Worm (Caenorhabditis elegans) whole organism, mixed stage, embryonic: ENCODE measurements around the gene C42D8.9.

Source experiments
- M03D4.4 ChIP-seq: sonication (generic microtip); optimal IDR thresholded peaks from 2 replicates; lab custom pipeline; 2017; ENCODE audit warnings: mild to moderate bottlenecking, missing genetic modification characterization, missing compliant biosample characterization
- bed-3 ChIP-seq: fragments of 200-800 bp; sonication (Bioruptor generic); optimal IDR thresholded peaks from 3 replicates; lab custom pipeline; 2018; ENCODE audit warnings: mild to moderate bottlenecking, missing genetic modification characterization, moderate library complexity, missing compliant biosample characterization
- ceh-43 ChIP-seq: fragments of 200-800 bp; sonication (Bioruptor generic); optimal IDR thresholded peaks from 2 replicates; lab custom pipeline; 2018; ENCODE audit warnings: mild to moderate bottlenecking, missing genetic modification characterization, moderate library complexity, missing compliant biosample characterization
- ceh-83 ChIP-seq: fragments of 200-800 bp; sonication (Bioruptor generic); optimal IDR thresholded peaks from 2 replicates; lab custom pipeline; 2018; ENCODE audit warnings: mild to moderate bottlenecking, missing genetic modification characterization, missing compliant biosample characterization
- cnd-1 ChIP-seq: fragments of 200-800 bp; sonication (Bioruptor generic); optimal IDR thresholded peaks from 2 replicates; lab custom pipeline; 2018; ENCODE audit warnings: mild to moderate bottlenecking, missing genetic modification characterization, missing compliant biosample characterization
- drap-1 ChIP-seq: fragments of 200-800 bp; sonication (Bioruptor generic); optimal IDR thresholded peaks from 3 replicates; lab custom pipeline; 2018; ENCODE audit warnings: mild to moderate bottlenecking, missing genetic modification characterization, missing compliant biosample characterization
- elt-1 ChIP-seq: sonication (generic microtip); optimal IDR thresholded peaks from 2 replicates; lab custom pipeline; 2017; ENCODE audit warnings: missing genetic modification characterization, mild to moderate bottlenecking, missing compliant biosample characterization, antibody characterized with exemption, moderate library complexity, borderline replicate concordance; ENCODE audit not compliant: insufficient read depth
- elt-3 ChIP-seq: fragments of 150-350 bp; optimal IDR thresholded peaks from 2 replicates; lab custom pipeline; 2014; ENCODE audit warnings: missing biosample characterization, missing genetic modification characterization
- flh-1 ChIP-seq: fragments of 200-800 bp; sonication (Bioruptor generic); optimal IDR thresholded peaks from 2 replicates; lab custom pipeline; 2018; ENCODE audit warnings: mild to moderate bottlenecking, missing genetic modification characterization, moderate library complexity, missing compliant biosample characterization
- hlh-1 ChIP-seq: fragments of 150-350 bp; optimal IDR thresholded peaks from 2 replicates; lab custom pipeline; 2014; ENCODE audit warnings: missing biosample characterization, missing genetic modification reagents, missing genetic modification characterization
- lin-13 ChIP-seq: fragments of 150-350 bp; optimal IDR thresholded peaks from 2 replicates; lab custom pipeline; 2014; ENCODE audit warnings: missing biosample characterization, missing genetic modification characterization
- lin-32 ChIP-seq: fragments of 200-800 bp; sonication (Bioruptor generic); optimal IDR thresholded peaks from 2 replicates; lab custom pipeline; 2018; ENCODE audit warnings: mild to moderate bottlenecking, missing genetic modification characterization, missing compliant biosample characterization
- mab-5 ChIP-seq: fragments of 150-350 bp; optimal IDR thresholded peaks from 2 replicates; lab custom pipeline; 2014; ENCODE audit warnings: missing biosample characterization, missing genetic modification characterization
- mep-1 ChIP-seq: fragments of 150-350 bp; optimal IDR thresholded peaks from 2 replicates; lab custom pipeline; 2017; ENCODE audit warnings: missing biosample characterization, missing genetic modification reagents, missing genetic modification characterization, inconsistent platforms
- mls-2 ChIP-seq: sonication (generic microtip); optimal IDR thresholded peaks from 2 replicates; lab custom pipeline; 2016; ENCODE audit warnings: mild to moderate bottlenecking, missing genetic modification characterization, moderate library complexity, missing compliant biosample characterization
- nhr-12 ChIP-seq: fragments of 150-350 bp; optimal IDR thresholded peaks from 2 replicates; lab custom pipeline; 2014; ENCODE audit warnings: missing biosample characterization, missing genetic modification characterization
- nhr-2 ChIP-seq: fragments of 150-350 bp; optimal IDR thresholded peaks from 2 replicates; lab custom pipeline; 2014; ENCODE audit warnings: missing biosample characterization, missing genetic modification characterization
- nhr-237 ChIP-seq: fragments of 150-350 bp; optimal IDR thresholded peaks from 2 replicates; lab custom pipeline; 2014; ENCODE audit warnings: missing biosample characterization, missing genetic modification characterization
- pha-4 ChIP-seq: fragments of 150-350 bp; optimal IDR thresholded peaks from 2 replicates; lab custom pipeline; 2018; ENCODE audit warnings: missing biosample characterization, missing genetic modification reagents, missing genetic modification characterization
- sem-2 ChIP-seq: fragments of 200-800 bp; sonication (Bioruptor generic); optimal IDR thresholded peaks from 2 replicates; lab custom pipeline; 2018; ENCODE audit warnings: mild to moderate bottlenecking, missing genetic modification characterization, missing compliant biosample characterization
- sptf-1 ChIP-seq: sonication (generic microtip); optimal IDR thresholded peaks from 2 replicates; lab custom pipeline; 2017; ENCODE audit warnings: mild to moderate bottlenecking, missing genetic modification characterization, moderate library complexity, missing compliant biosample characterization
- tbx-8 ChIP-seq: fragments of 200-800 bp; sonication (Bioruptor generic); optimal IDR thresholded peaks from 2 replicates; lab custom pipeline; 2018; ENCODE audit warnings: mild to moderate bottlenecking, missing genetic modification characterization, moderate library complexity, missing compliant biosample characterization
- unc-120 ChIP-seq: sonication (generic microtip); optimal IDR thresholded peaks from 2 replicates; lab custom pipeline; 2017; ENCODE audit warnings: missing genetic modification characterization, missing compliant biosample characterization; ENCODE audit not compliant: poor library complexity, severe bottlenecking
- unc-39 ChIP-seq: fragments of 150-350 bp; optimal IDR thresholded peaks from 2 replicates; lab custom pipeline; 2014; ENCODE audit warnings: missing biosample characterization, missing genetic modification characterization
- zip-8 ChIP-seq: fragments of 150-350 bp; optimal IDR thresholded peaks from 2 replicates; lab custom pipeline; 2014; ENCODE audit warnings: missing biosample characterization, missing genetic modification characterization
- ztf-11 ChIP-seq: fragments of 150-350 bp; optimal IDR thresholded peaks from 2 replicates; lab custom pipeline; 2014; ENCODE audit warnings: missing biosample characterization, missing genetic modification characterization

The C42D8.9 gene

ce11 chrX:5063750-5064652 is 42.8 kb downstream of the C42D8.9 start, which contains the start of gene C24H10.2:
Gene C24H10.2, plus strand, starts transcription at chrX:5064602.
- TF ChIP-seq elt-1 (tag; lab: Kevin White, UChicago): no peak
- TF ChIP-seq nhr-237: no peak
- no peak for TF ChIP-seq bed-3 (GFP tag; lab: Kevin White, UChicago)
- peak; percentile 48 for TF ChIP-seq pha-4 (tag; lab: Kevin White, UChicago)
- TF ChIP-seq unc-120 (tag; lab: Kevin White, UChicago): peak; percentile 45
- TF ChIP-seq flh-1: no peak
- TF ChIP-seq sptf-1: peak; percentile 9
- TF ChIP-seq elt-3 (tag; lab: Kevin White, UChicago): no peak
- TF ChIP-seq cnd-1 (tag; lab: Kevin White, UChicago): peak; percentile 48
- no peak for TF ChIP-seq nhr-12 (tag; lab: Kevin White, UChicago)
- TF ChIP-seq drap-1 (GFP tag; lab: Kevin White, UChicago): peak; percentile 22
- peak; percentile 27 for TF ChIP-seq mls-2
- TF ChIP-seq lin-13 (tag; lab: Kevin White, UChicago): peak; percentile 3
- no peak for TF ChIP-seq sem-2 (GFP tag; lab: Kevin White, UChicago)

- TF ChIP-seq elt-1 (tag; lab: Kevin White, UChicago): peak; percentile 75
- no peak for TF ChIP-seq nhr-237
These were observed 45.1 kb downstream of the C42D8.9 start for ce11 chrX:5061763-5062162.

ce11 chrX:5060756-5061155 is 46.1 kb downstream of the C42D8.9 start, which contains the start of gene C24H10.3:
Gene C24H10.3, plus strand, starts transcription at chrX:5061056.
- TF ChIP-seq lin-32 (GFP tag; lab: Kevin White, UChicago): no peak
- no peak for TF ChIP-seq drap-1 (GFP tag; lab: Kevin White, UChicago)
- no peak for TF ChIP-seq elt-1 (tag; lab: Kevin White, UChicago)
- no peak for TF ChIP-seq unc-120 (tag; lab: Kevin White, UChicago)
- TF ChIP-seq mls-2: no peak
- TF ChIP-seq M03D4.4 (tag; lab: Kevin White, UChicago): no peak
- no peak for TF ChIP-seq sem-2 (GFP tag; lab: Kevin White, UChicago)
- TF ChIP-seq mab-5: no peak
- TF ChIP-seq tbx-8 (GFP tag; lab: Kevin White, UChicago): no peak
- no peak for TF ChIP-seq flh-1

ce11 chrX:5059163-5059562 is 47.7 kb downstream of the C42D8.9 start, which contains the start of gene C24H10.4:
Gene C24H10.4, minus strand, starts transcription at chrX:5059263.
- TF ChIP-seq unc-120 (tag; lab: Kevin White, UChicago): no peak
- no peak for TF ChIP-seq unc-39
- TF ChIP-seq ceh-83 (GFP tag; lab: Kevin White, UChicago): no peak
- no peak for TF ChIP-seq mab-5
- TF ChIP-seq nhr-2 (tag; lab: Kevin White, UChicago): no peak
- TF ChIP-seq hlh-1 (tag; lab: Kevin White, UChicago): no peak
- no peak for TF ChIP-seq sptf-1
- TF ChIP-seq ztf-11: no peak
- TF ChIP-seq zip-8: no peak
- TF ChIP-seq nhr-12 (tag; lab: Kevin White, UChicago): no peak
- TF ChIP-seq mep-1 (tag; lab: Kevin White, UChicago): no peak
- TF ChIP-seq ceh-43 (GFP tag; lab: Kevin White, UChicago): no peak
- no peak for TF ChIP-seq bed-3 (GFP tag; lab: Kevin White, UChicago)
- no peak for TF ChIP-seq drap-1 (GFP tag; lab: Kevin White, UChicago)
- TF ChIP-seq tbx-8 (GFP tag; lab: Kevin White, UChicago): no peak

ce11 chrX:5056199-5056598 is 50.6 kb downstream of the C42D8.9 start:
- TF ChIP-seq tbx-8 (GFP tag; lab: Kevin White, UChicago) (peak; percentile 81), lin-32 (GFP tag; lab: Kevin White, UChicago) (peak; percentile 73), flh-1 (peak; percentile 26), bed-3 (GFP tag; lab: Kevin White, UChicago) (peak; percentile 68), M03D4.4 (tag; lab: Kevin White, UChicago) (peak; percentile 78), ceh-43 (GFP tag; lab: Kevin White, UChicago) (peak; percentile 64), sptf-1 (peak; percentile 89), ceh-83 (GFP tag; lab: Kevin White, UChicago) (peak; percentile 80), sem-2 (GFP tag; lab: Kevin White, UChicago) (peak; percentile 31), mls-2 (peak; percentile 90)
- TF ChIP-seq, all 35 proteins: peak for 10; not testable (repeated sequence) for 25
